Fruit fly (Drosophila melanogaster) whole organism, embryonic: ENCODE measurements around the gene barc.

Experiments
- Abd-B ChIP-seq: fragments of 200-800 bp; sonication (Bioruptor generic); optimal IDR thresholded peaks from 2 replicates; lab custom pipeline; 2018; ENCODE audit warnings: missing biosample characterization, mild to moderate bottlenecking, missing genetic modification characterization, moderate library complexity
- Asciz ChIP-seq: fragments of 200-800 bp; sonication (Bioruptor generic); optimal IDR thresholded peaks from 2 replicates; lab custom pipeline; 2017; ENCODE audit warnings: missing biosample characterization, mild to moderate bottlenecking, missing genetic modification characterization, missing genetic modification reagents
- Atf6 ChIP-seq: fragments of 200-800 bp; sonication (Bioruptor generic); IDR thresholded peaks from 2 replicates; pipeline ENCODE4 v1.3.6; 2022; ENCODE audit warnings: missing biosample characterization, missing genetic modification characterization
- BEAF-32 ChIP-seq: fragments of 200-800 bp; sonication (Bioruptor generic); optimal IDR thresholded peaks from 3 replicates; lab custom pipeline; 2017; ENCODE audit warnings: missing biosample characterization, missing genetic modification characterization, mild to moderate bottlenecking, moderate library complexity, missing genetic modification reagents
- CG11504 ChIP-seq: fragments of 200-800 bp; sonication (Bioruptor generic); optimal IDR thresholded peaks from 3 replicates; lab custom pipeline; 2019; ENCODE audit warnings: missing biosample characterization, mild to moderate bottlenecking, missing genetic modification characterization, moderate library complexity
- CG12659 ChIP-seq: fragments of 200-800 bp; sonication (Bioruptor generic); optimal IDR thresholded peaks from 3 replicates; lab custom pipeline; 2017; ENCODE audit warnings: mild to moderate bottlenecking, missing biosample characterization, missing genetic modification reagents, missing genetic modification characterization
- CG12769 ChIP-seq: fragments of 200-800 bp; sonication (Bioruptor generic); optimal IDR thresholded peaks from 2 replicates; lab custom pipeline; 2019; ENCODE audit warnings: missing biosample characterization, mild to moderate bottlenecking, missing genetic modification characterization, moderate library complexity
- CG14441 ChIP-seq: fragments of 200-800 bp; sonication (Bioruptor generic); IDR thresholded peaks from 2 replicates; pipeline ENCODE4 v1.3.6; 2022; ENCODE audit warnings: missing biosample characterization, missing genetic modification characterization
- CG1603 ChIP-seq: fragments of 200-800 bp; sonication (Bioruptor generic); optimal IDR thresholded peaks from 2 replicates; lab custom pipeline; 2019; ENCODE audit warnings: missing biosample characterization, mild to moderate bottlenecking, missing genetic modification characterization, moderate library complexity
- CG16813 ChIP-seq: fragments of 200-800 bp; sonication (Bioruptor generic); IDR thresholded peaks from 3 replicates; pipeline ENCODE4 v1.3.6; 2022; ENCODE audit warnings: missing biosample characterization, missing genetic modification characterization; ENCODE audit not compliant: partially characterized antibody
- CG2120 ChIP-seq: fragments of 200-800 bp; sonication (Bioruptor generic); optimal IDR thresholded peaks from 3 replicates; lab custom pipeline; 2016; ENCODE audit warnings: missing biosample characterization, missing genetic modification characterization
- CG4282 ChIP-seq: fragments of 200-800 bp; sonication (Bioruptor generic); optimal IDR thresholded peaks from 2 replicates; lab custom pipeline; 2016; ENCODE audit warnings: missing biosample characterization, missing genetic modification characterization
- CG4360 ChIP-seq: fragments of 200-800 bp; sonication (Bioruptor generic); IDR thresholded peaks from 2 replicates; pipeline ENCODE4 v1.3.6; 2022; ENCODE audit warnings: missing biosample characterization, missing genetic modification characterization
- CG6254 ChIP-seq: fragments of 200-800 bp; sonication (Bioruptor generic); optimal IDR thresholded peaks from 3 replicates; lab custom pipeline; 2017; ENCODE audit warnings: mild to moderate bottlenecking, missing biosample characterization, missing genetic modification reagents, missing genetic modification characterization
- CG6272 ChIP-seq: fragments of 200-800 bp; sonication (Bioruptor generic); IDR thresholded peaks from 2 replicates; pipeline ENCODE4 v1.3.6; 2022; ENCODE audit warnings: missing biosample characterization, missing genetic modification characterization
- CG7372 ChIP-seq: fragments of 200-800 bp; sonication (Bioruptor generic); IDR thresholded peaks from 2 replicates; pipeline ENCODE4 v1.3.6; 2022; ENCODE audit warnings: missing biosample characterization, missing genetic modification characterization
- CG7556 ChIP-seq: fragments of 200-800 bp; sonication (Bioruptor generic); optimal IDR thresholded peaks from 2 replicates; lab custom pipeline; 2017; ENCODE audit warnings: missing biosample characterization, mild to moderate bottlenecking, missing genetic modification characterization
- CG7839 ChIP-seq: fragments of 200-800 bp; sonication (Bioruptor generic); optimal IDR thresholded peaks from 3 replicates; lab custom pipeline; 2018; ENCODE audit warnings: missing biosample characterization, mild to moderate bottlenecking, missing genetic modification characterization, moderate library complexity
- CG9932 ChIP-seq: fragments of 200-800 bp; sonication (Bioruptor generic); IDR thresholded peaks from 2 replicates; pipeline ENCODE4 v1.3.6; 2022; ENCODE audit warnings: missing biosample characterization, missing genetic modification characterization
- CTCF ChIP-seq: fragments of 200-800 bp; sonication (Bioruptor generic); optimal IDR thresholded peaks from 2 replicates; lab custom pipeline; 2017; ENCODE audit warnings: missing biosample characterization, mild to moderate bottlenecking, missing genetic modification characterization, moderate library complexity
- Deaf1 ChIP-seq: fragments of 200-800 bp; optimal IDR thresholded peaks from 3 replicates; lab custom pipeline; 2019; ENCODE audit warnings: missing biosample characterization, mild to moderate bottlenecking, missing genetic modification characterization, moderate library complexity
- Dip3 ChIP-seq: fragments of 200-800 bp; sonication (Bioruptor generic); optimal IDR thresholded peaks from 3 replicates; lab custom pipeline; 2016; ENCODE audit warnings: missing biosample characterization, missing genetic modification characterization
- E2f2 ChIP-seq: fragments of 200-800 bp; sonication (Bioruptor generic); IDR thresholded peaks from 2 replicates; pipeline ENCODE4 v1.3.6; 2022; ENCODE audit warnings: missing biosample characterization, missing genetic modification characterization
- Ets65A ChIP-seq: fragments of 200-800 bp; sonication (Bioruptor generic); peaks from one replicate; lab custom pipeline; 2016; ENCODE audit warnings: missing biosample characterization, missing genetic modification characterization
- Fer3 ChIP-seq: fragments of 200-800 bp; sonication (Bioruptor generic); optimal IDR thresholded peaks from 2 replicates; lab custom pipeline; 2018; ENCODE audit warnings: missing biosample characterization, mild to moderate bottlenecking, missing genetic modification characterization, moderate library complexity
- GATAe ChIP-seq: fragments of 200-800 bp; sonication (Bioruptor generic); conservative IDR thresholded peaks from 2 replicates; pipeline ENCODE4 v1.3.6; 2022; ENCODE audit warnings: missing biosample characterization, missing genetic modification characterization
- H15 ChIP-seq: fragments of 200-800 bp; sonication (Bioruptor generic); IDR thresholded peaks from 3 replicates; pipeline ENCODE4 v1.3.6; 2022; ENCODE audit warnings: missing biosample characterization, missing genetic modification characterization
- HHEX ChIP-seq: fragments of 200-800 bp; sonication (Bioruptor generic); optimal IDR thresholded peaks from 3 replicates; lab custom pipeline; 2017; ENCODE audit warnings: missing biosample characterization, mild to moderate bottlenecking, missing genetic modification characterization, missing genetic modification reagents
- HLH4C ChIP-seq: fragments of 200-800 bp; sonication (Bioruptor generic); IDR thresholded peaks from 3 replicates; pipeline ENCODE4 v1.3.6; 2022; ENCODE audit warnings: missing biosample characterization, missing genetic modification characterization; ENCODE audit not compliant: partially characterized antibody
- Hsf ChIP-seq: fragments of 200-800 bp; sonication (Bioruptor generic); optimal IDR thresholded peaks from 3 replicates; lab custom pipeline; 2016; ENCODE audit warnings: missing biosample characterization, missing genetic modification characterization
- Sox102F ChIP-seq: fragments of 200-800 bp; sonication (Bioruptor generic); optimal IDR thresholded peaks from 2 replicates; lab custom pipeline; 2018; ENCODE audit warnings: missing biosample characterization, mild to moderate bottlenecking, missing genetic modification characterization, moderate library complexity
- bcd ChIP-seq: fragments of 200-800 bp; sonication (Bioruptor generic); optimal IDR thresholded peaks from 2 replicates; lab custom pipeline; 2017; ENCODE audit warnings: missing biosample characterization, mild to moderate bottlenecking, missing genetic modification characterization
- cg ChIP-seq: fragments of 200-800 bp; sonication (Bioruptor generic); optimal IDR thresholded peaks from 3 replicates; lab custom pipeline; 2019; ENCODE audit warnings: missing biosample characterization, mild to moderate bottlenecking, missing genetic modification characterization, moderate library complexity
- chinmo ChIP-seq: fragments of 200-800 bp; sonication (Bioruptor generic); IDR thresholded peaks from 4 replicates; pipeline ENCODE4 v1.3.6; 2022; ENCODE audit warnings: missing biosample characterization, missing genetic modification characterization; ENCODE audit not compliant: partially characterized antibody
- exex ChIP-seq: fragments of 200-800 bp; sonication (Bioruptor generic); optimal IDR thresholded peaks from 4 replicates; lab custom pipeline; 2018; ENCODE audit warnings: missing biosample characterization, mild to moderate bottlenecking, missing genetic modification characterization, moderate library complexity
- grn ChIP-seq: fragments of 200-800 bp; sonication (Bioruptor generic); optimal IDR thresholded peaks from 3 replicates; lab custom pipeline; 2017; ENCODE audit warnings: missing biosample characterization, missing genetic modification characterization
- gro ChIP-seq: fragments of 200-800 bp; sonication (Bioruptor generic); optimal IDR thresholded peaks from 2 replicates; lab custom pipeline; 2016; ENCODE audit warnings: missing biosample characterization, missing genetic modification characterization
- jumu ChIP-seq: fragments of 200-800 bp; sonication (Bioruptor generic); optimal IDR thresholded peaks from 3 replicates; lab custom pipeline; 2016; ENCODE audit warnings: missing biosample characterization, missing genetic modification characterization
- mam ChIP-seq: fragments of 200-800 bp; sonication (Bioruptor generic); optimal IDR thresholded peaks from 3 replicates; lab custom pipeline; 2016; ENCODE audit warnings: missing biosample characterization, missing genetic modification characterization
- repo ChIP-seq: fragments of 200-800 bp; sonication (Bioruptor generic); optimal IDR thresholded peaks from 2 replicates; lab custom pipeline; 2016; ENCODE audit warnings: missing biosample characterization, missing genetic modification characterization
- sd ChIP-seq: fragments of 200-800 bp; sonication (Bioruptor generic); optimal IDR thresholded peaks from 3 replicates; lab custom pipeline; 2018; ENCODE audit warnings: missing biosample characterization, mild to moderate bottlenecking, missing genetic modification characterization, moderate library complexity
- sens ChIP-seq: fragments of 200-800 bp; sonication (Bioruptor generic); peaks from one replicate; lab custom pipeline; 2016; ENCODE audit warnings: missing biosample characterization, missing genetic modification characterization
- slbo ChIP-seq: fragments of 200-800 bp; sonication (Bioruptor generic); IDR thresholded peaks from 2 replicates; pipeline ENCODE4 v1.3.6; 2022; ENCODE audit warnings: missing biosample characterization, missing genetic modification characterization
- ssp ChIP-seq: fragments of 200-800 bp; sonication (Bioruptor generic); IDR thresholded peaks from 2 replicates; pipeline ENCODE4 v1.3.6; 2022; ENCODE audit warnings: missing biosample characterization, missing genetic modification characterization
- sug ChIP-seq: fragments of 200-800 bp; optimal IDR thresholded peaks from 2 replicates; lab custom pipeline; 2019; ENCODE audit warnings: missing biosample characterization, mild to moderate bottlenecking, missing genetic modification characterization, moderate library complexity
- tin ChIP-seq: fragments of 200-800 bp; sonication (Bioruptor generic); optimal IDR thresholded peaks from 3 replicates; lab custom pipeline; 2016; ENCODE audit warnings: missing biosample characterization, missing genetic modification characterization
- tna ChIP-seq: fragments of 200-800 bp; sonication (Bioruptor generic); IDR thresholded peaks from 2 replicates; pipeline ENCODE4 v1.3.6; 2022; ENCODE audit warnings: missing biosample characterization, missing genetic modification characterization; ENCODE audit not compliant: partially characterized antibody
- trem ChIP-seq: fragments of 200-800 bp; optimal IDR thresholded peaks from 3 replicates; lab custom pipeline; 2019; ENCODE audit warnings: missing biosample characterization, mild to moderate bottlenecking, missing genetic modification characterization, moderate library complexity
- twi ChIP-seq: fragments of 200-800 bp; optimal IDR thresholded peaks from 2 replicates; lab custom pipeline; 2019; ENCODE audit warnings: missing biosample characterization, mild to moderate bottlenecking, missing genetic modification characterization, moderate library complexity

The barc gene

DNA sequence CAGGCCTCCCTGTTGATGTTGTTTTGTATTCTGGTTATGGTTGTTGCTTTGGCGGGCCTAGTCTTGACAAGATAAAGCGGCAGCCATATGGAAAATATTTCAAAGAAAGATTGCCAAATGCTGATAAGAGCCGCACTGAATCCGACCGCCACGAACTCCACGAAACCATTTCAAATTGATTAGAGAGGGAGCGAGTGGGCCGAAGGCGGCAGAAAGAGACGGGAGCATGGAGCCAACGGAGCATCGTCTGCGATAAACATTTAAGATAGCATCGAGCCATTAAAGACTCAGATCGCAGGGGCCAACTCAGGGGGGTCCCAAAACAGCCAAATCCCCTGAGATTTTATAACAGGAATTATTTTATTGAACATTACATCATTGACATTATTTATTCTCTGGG lies 32.7 kb downstream of the barc start:
- peak; percentile 32 for TF ChIP-seq sd
- TF ChIP-seq sens (GFP tag; lab: Kevin White, UChicago) = peak; percentile 28
- peak; percentile 80 for TF ChIP-seq sug
- TF ChIP-seq CG7372 = no peak
- TF ChIP-seq Sox102F (GFP tag; lab: Kevin White, UChicago) = peak; percentile 12
- TF ChIP-seq CG1603 (tag; lab: Kevin White, UChicago) = no peak
- TF ChIP-seq exex = peak; percentile 23
- TF ChIP-seq CG4360 (GFP tag; lab: Robert Waterston, UW) = no peak
- TF ChIP-seq Deaf1 (tag; lab: Kevin White, UChicago) = peak; percentile 15
- TF ChIP-seq Abd-B (GFP tag; lab: Kevin White, UChicago) = peak; percentile 11
- TF ChIP-seq slbo (GFP tag; lab: Robert Waterston, UW) = 0 out of 2 replicates have a peak, but pooled peaks have one; percentile 10
- TF ChIP-seq chinmo (GFP tag; lab: Robert Waterston, UW) = 0 out of 4 replicates have a peak, but pooled peaks have one; percentile 47
- 0 out of 2 replicates have a peak, but pooled peaks have one; percentile 27 for TF ChIP-seq CG14441 (GFP tag; lab: Robert Waterston, UW)
- no peak for TF ChIP-seq Asciz
- TF ChIP-seq gro (GFP tag; lab: Kevin White, UChicago) = no peak
- peak; percentile 31; the same call in 1 of the 2 replicates for TF ChIP-seq CG9932 (GFP tag; lab: Robert Waterston, UW)
- TF ChIP-seq CG11504 (tag; lab: Kevin White, UChicago) = peak; percentile 21
- TF ChIP-seq grn = peak; percentile 56
- TF ChIP-seq Ets65A (GFP tag; lab: Kevin White, UChicago) = peak; percentile 21
- TF ChIP-seq Atf6 (GFP tag; lab: Robert Waterston, UW) = 0 out of 2 replicates have a peak, but pooled peaks have one; percentile 10
- peak; percentile 56 for TF ChIP-seq GATAe (GFP tag; lab: Robert Waterston, UW)

DNA sequence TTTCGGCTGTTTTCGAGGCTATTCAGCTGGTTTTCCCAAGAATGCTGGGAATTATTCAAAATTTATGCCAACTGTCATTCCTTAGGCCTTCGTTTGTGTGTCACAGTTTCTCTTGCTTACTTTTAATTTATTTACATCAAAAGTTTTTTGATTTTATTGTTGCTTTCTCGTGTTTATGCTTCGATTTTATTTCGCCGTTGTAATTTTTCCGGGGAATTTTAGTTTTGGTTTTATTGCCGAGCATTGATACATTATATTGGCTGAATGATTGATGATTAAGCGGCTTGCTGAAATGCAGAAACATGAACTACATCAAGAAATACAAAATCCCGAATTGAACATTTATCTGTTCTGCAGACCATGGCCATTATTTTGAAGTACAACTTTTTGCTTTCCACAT lies 34.8 kb downstream of the barc start:
- TF ChIP-seq Dip3 (GFP tag; lab: Kevin White, UChicago) = no peak
- TF ChIP-seq sd = peak; percentile 22

DNA sequence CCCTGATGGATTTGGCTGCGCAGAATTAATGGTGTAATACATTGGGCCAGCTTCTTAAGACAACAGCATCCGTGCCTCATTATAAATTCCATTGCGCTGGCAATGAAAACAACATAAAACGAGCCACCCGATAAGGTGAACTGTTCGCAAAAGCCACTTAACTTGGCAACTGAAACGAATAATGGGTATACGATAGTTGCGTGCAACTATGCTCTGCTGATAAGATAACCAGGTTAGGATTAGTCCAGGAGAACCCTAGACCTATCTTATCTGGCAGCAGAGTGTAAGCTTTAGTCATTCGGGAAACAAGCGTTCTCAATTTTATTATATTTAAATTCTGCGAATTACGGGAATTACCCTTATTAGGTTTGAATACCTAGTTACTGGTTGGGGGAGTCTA lies 42.5 kb downstream of the barc start:
- TF ChIP-seq grn = no peak
- no peak for TF ChIP-seq CG2120 (GFP tag; lab: Kevin White, UChicago)
- TF ChIP-seq HHEX (GFP tag; lab: Kevin White, UChicago) = no peak
- no peak for TF ChIP-seq mam (GFP tag; lab: Kevin White, UChicago)
- no peak for TF ChIP-seq BEAF-32 (GFP tag; lab: Kevin White, UChicago)
- no peak for TF ChIP-seq jumu (GFP tag; lab: Kevin White, UChicago)
- TF ChIP-seq bcd = no peak
- no peak for TF ChIP-seq E2f2 (GFP tag; lab: Robert Waterston, UW)
- TF ChIP-seq twi (tag; lab: Kevin White, UChicago) = no peak
- TF ChIP-seq sens (GFP tag; lab: Kevin White, UChicago) = peak; percentile 32
- TF ChIP-seq CTCF = no peak
- TF ChIP-seq CG16813 (GFP tag; lab: Robert Waterston, UW) = peak; percentile 30; the same call in 1 of the 3 replicates
- no peak for TF ChIP-seq CG6254 (GFP tag; lab: Kevin White, UChicago)
- TF ChIP-seq H15 (GFP tag; lab: Robert Waterston, UW) = no peak
- TF ChIP-seq trem (tag; lab: Kevin White, UChicago) = no peak
- TF ChIP-seq CG12659 (GFP tag; lab: Kevin White, UChicago) = no peak
- TF ChIP-seq repo (GFP tag; lab: Kevin White, UChicago) = no peak
- TF ChIP-seq tna (GFP tag; lab: Robert Waterston, UW) = peak; percentile 31; the same call in 1 of the 2 replicates
- peak; percentile 19 for TF ChIP-seq CG12769 (tag; lab: Kevin White, UChicago)
- no peak for TF ChIP-seq Hsf (GFP tag; lab: Kevin White, UChicago)
- no peak for TF ChIP-seq tin (GFP tag; lab: Kevin White, UChicago)
- no peak for TF ChIP-seq CG7839 (tag; lab: Kevin White, UChicago)
- no peak for TF ChIP-seq Fer3
- no peak for TF ChIP-seq ssp (GFP tag; lab: Robert Waterston, UW)
- TF ChIP-seq CG4282 = no peak
- no peak for TF ChIP-seq cg (GFP tag; lab: Kevin White, UChicago)
- no peak for TF ChIP-seq CG7556 (GFP tag; lab: Kevin White, UChicago)
- TF ChIP-seq CG6272 (GFP tag; lab: Robert Waterston, UW) = no peak
- TF ChIP-seq HLH4C (GFP tag; lab: Robert Waterston, UW) = peak; percentile 66
